Fruit fly (Drosophila melanogaster): ENCODE data around the gene Pif2.

Pif2 gene

dm6 chr3R:6593068-6593567 lies 44.3 kb downstream of the Pif2 start, which contains the start of gene dpr11 (continued):
- TF ChIP-seq pita (GFP tag; optimal IDR thresholded peaks at IDR 0.05) (no peak), CG10147 (GFP tag; optimal IDR thresholded peaks at IDR 0.05) (no peak), sens-2 (GFP tag; IDR thresholded peaks at IDR 0.05) (no peak), chinmo (GFP tag; IDR thresholded peaks at IDR 0.05; ENCODE audit: partially characterized antibody) (0 out of 4 replicates have a peak, but pooled peaks have one; percentile 19), CG6683 (GFP tag; optimal IDR thresholded peaks at IDR 0.05) (no peak), CG10654 (GFP tag; optimal IDR thresholded peaks at IDR 0.05) (no peak), CG8924 (tag; optimal IDR thresholded peaks at IDR 0.05) (no peak), CG2889 (GFP tag; IDR thresholded peaks at IDR 0.05) (no peak), CG10565 (GFP tag; optimal IDR thresholded peaks at IDR 0.05) (no peak), dmrt11E (tag; optimal IDR thresholded peaks at IDR 0.05) (no peak), CG1603 (tag; optimal IDR thresholded peaks at IDR 0.05) (no peak), CoRest (tag; optimal IDR thresholded peaks at IDR 0.05) (no peak), CG31388 (GFP tag; optimal IDR thresholded peaks at IDR 0.05) (no peak), CG1233 (GFP tag; optimal IDR thresholded peaks at IDR 0.05) (no peak), az2 (GFP tag; optimal IDR thresholded peaks at IDR 0.05) (no peak), Trl (optimal IDR thresholded peaks at IDR 0.05) (peak; percentile 3 to 31), Trl (GFP tag; optimal IDR thresholded peaks at IDR 0.05) (no peak), fu2 (GFP tag; optimal IDR thresholded peaks at IDR 0.05) (no peak), Hmr (GFP tag; optimal IDR thresholded peaks at IDR 0.05) (no peak), sima (GFP tag; optimal IDR thresholded peaks at IDR 0.05) (no peak), CG5245 (GFP tag; optimal IDR thresholded peaks at IDR 0.05) (no peak), crp (GFP tag; optimal IDR thresholded peaks at IDR 0.05) (no peak), insv (GFP tag; optimal IDR thresholded peaks at IDR 0.05) (no peak), CG30403 (GFP tag; optimal IDR thresholded peaks at IDR 0.05) (no peak), twi (tag; optimal IDR thresholded peaks at IDR 0.05) (no peak), CG3407 (GFP tag; optimal IDR thresholded peaks at IDR 0.05) (no peak), crc (GFP tag; optimal IDR thresholded peaks at IDR 0.05) (no peak), Deaf1 (tag; optimal IDR thresholded peaks at IDR 0.05) (peak; percentile 92), CG14860 (GFP tag; IDR thresholded peaks at IDR 0.05; ENCODE audit: partially characterized antibody) (no peak), gcm2 (GFP tag; optimal IDR thresholded peaks at IDR 0.05) (no peak), YL-1 (GFP tag; optimal IDR thresholded peaks at IDR 0.05) (no peak), CG3995 (GFP tag; optimal IDR thresholded peaks at IDR 0.05) (peak; percentile 94), CG8944 (GFP tag; optimal IDR thresholded peaks at IDR 0.05) (no peak), NC2α (GFP tag; optimal IDR thresholded peaks at IDR 0.05) (no peak), NFAT (GFP tag; IDR thresholded peaks at IDR 0.05) (no peak), CG9797 (GFP tag; optimal IDR thresholded peaks at IDR 0.05) (no peak), CG3838 (GFP tag; optimal IDR thresholded peaks at IDR 0.05) (no peak), tio (GFP tag; optimal IDR thresholded peaks at IDR 0.05) (no peak), abd-A (tag; optimal IDR thresholded peaks at IDR 0.05) (peak; percentile 41), slou (GFP tag; optimal IDR thresholded peaks at IDR 0.05) (no peak), row (GFP tag; IDR thresholded peaks at IDR 0.05) (no peak), ci (GFP tag; IDR thresholded peaks at IDR 0.05) (no peak), Ets97D (GFP tag; optimal IDR thresholded peaks at IDR 0.05) (no peak), schlank (tag; optimal IDR thresholded peaks at IDR 0.05) (no peak), CG16779 (GFP tag; IDR thresholded peaks at IDR 0.05) (no peak), CG43689 (GFP tag; IDR thresholded peaks at IDR 0.05) (no peak), B-H1 (GFP tag; IDR thresholded peaks at IDR 0.05) (no peak), CG9932 (GFP tag; IDR thresholded peaks at IDR 0.05) (no peak), CG31365 (tag; optimal IDR thresholded peaks at IDR 0.05) (no peak), unpg (GFP tag; optimal IDR thresholded peaks at IDR 0.05) (no peak), CG12299 (tag; optimal IDR thresholded peaks at IDR 0.05) (no peak), zf30C (GFP tag; optimal IDR thresholded peaks at IDR 0.05) (no peak)

Data from whole organism, embryonic.